Worm (Caenorhabditis elegans) whole organism, dauer: Measurements from ENCODE around the gene pcdr-1.

ENCODE experiments used
- unc-62 ChIP-seq: sonication (generic microtip); optimal IDR thresholded peaks from 2 replicates; lab custom pipeline; 2017; ENCODE audit warnings: missing biosample characterization, missing genetic modification reagents, missing genetic modification characterization

pcdr-1 gene

ce11 chrX:15666169-15666811 lies at the start of gene pcdr-1:
Gene pcdr-1 (plus strand): TSS chrX:15666761.
- no peak for TF ChIP-seq unc-62 (GFP tag; lab: Kevin White, UChicago)

ce11 chrX:15617168-15617567 lies 49.4 kb upstream of the pcdr-1 start:
- no peak for TF ChIP-seq unc-62 (GFP tag; lab: Kevin White, UChicago)

ce11 chrX:15619273-15619672 lies 47.3 kb upstream of the pcdr-1 start:
- TF ChIP-seq unc-62 (GFP tag; lab: Kevin White, UChicago), result no peak

- no peak for TF ChIP-seq unc-62 (GFP tag; lab: Kevin White, UChicago)
These were observed 46.4 kb upstream of the pcdr-1 start, which contains the start of gene K09E9.1 for ce11 chrX:15620200-15620599. Gene K09E9.1 (plus strand): TSS chrX:15620500.

- no peak for TF ChIP-seq unc-62 (GFP tag; lab: Kevin White, UChicago)
These were observed 45.6 kb upstream of the pcdr-1 start for ce11 chrX:15621001-15621400.

ce11 chrX:15622041-15622440 lies 44.5 kb upstream of the pcdr-1 start:
- no peak for TF ChIP-seq unc-62 (GFP tag; lab: Kevin White, UChicago)

ce11 chrX:15626119-15626850 lies 40.3 kb upstream of the pcdr-1 start:
- TF ChIP-seq unc-62 (GFP tag; lab: Kevin White, UChicago), result no peak

ce11 chrX:15627814-15628213 lies 38.7 kb upstream of the pcdr-1 start:
- TF ChIP-seq unc-62 (GFP tag; lab: Kevin White, UChicago), result no peak

- TF ChIP-seq unc-62 (GFP tag; lab: Kevin White, UChicago), result no peak
These were observed 37.6 kb upstream of the pcdr-1 start for ce11 chrX:15628945-15629344.

- TF ChIP-seq unc-62 (GFP tag; lab: Kevin White, UChicago), result no peak
These were observed 36.9 kb upstream of the pcdr-1 start for ce11 chrX:15629615-15630014.

ce11 chrX:15630340-15630739 lies 36.2 kb upstream of the pcdr-1 start, which contains the start of gene K09E9.4:
Gene K09E9.4 (minus strand): TSS chrX:15630440.
- no peak for TF ChIP-seq unc-62 (GFP tag; lab: Kevin White, UChicago)

- TF ChIP-seq unc-62 (GFP tag; lab: Kevin White, UChicago), result no peak
These were observed 35.8 kb upstream of the pcdr-1 start for ce11 chrX:15630790-15631204.

ce11 chrX:15633964-15634363 lies 32.6 kb upstream of the pcdr-1 start:
- TF ChIP-seq unc-62 (GFP tag; lab: Kevin White, UChicago), result no peak

- no peak for TF ChIP-seq unc-62 (GFP tag; lab: Kevin White, UChicago)
These were observed 26.0 kb upstream of the pcdr-1 start, which contains the start of gene K09E9.7 for ce11 chrX:15640603-15641002. Gene K09E9.7 (plus strand): TSS chrX:15640903.

ce11 chrX:15641380-15641779 lies 25.2 kb upstream of the pcdr-1 start:
- TF ChIP-seq unc-62 (GFP tag; lab: Kevin White, UChicago), result no peak

ce11 chrX:15642638-15643037 lies 23.9 kb upstream of the pcdr-1 start, which contains the start of gene H08J19.1:
Gene H08J19.1 (plus strand): TSS chrX:15642938.
- TF ChIP-seq unc-62 (GFP tag; lab: Kevin White, UChicago), result no peak

ce11 chrX:15647276-15647675 lies 19.3 kb upstream of the pcdr-1 start, which contains the start of gene F59D12.5:
Gene F59D12.5 (minus strand): TSS chrX:15647369.
- TF ChIP-seq unc-62 (GFP tag; lab: Kevin White, UChicago), result no peak
